Worm (Caenorhabditis elegans) whole organism, early embryonic: ENCODE results near the gene mig-15.

ENCODE experiments used
- B0310.2 ChIP-seq: sonication (generic microtip); optimal IDR thresholded peaks from 2 replicates; lab custom pipeline; 2016; ENCODE audit warnings: mild to moderate bottlenecking, missing genetic modification characterization, missing compliant biosample characterization
- F13C5.2 ChIP-seq: sonication (generic microtip); optimal IDR thresholded peaks from 2 replicates; lab custom pipeline; 2017; ENCODE audit warnings: mild to moderate bottlenecking, missing genetic modification characterization, inconsistent platforms, missing compliant biosample characterization
- aly-1 ChIP-seq: sonication (generic microtip); optimal IDR thresholded peaks from 2 replicates; lab custom pipeline; 2016; ENCODE audit warnings: missing genetic modification characterization, missing compliant biosample characterization
- ama-1 ChIP-seq: fragments of 150-350 bp; optimal IDR thresholded peaks from 2 replicates; lab custom pipeline; 2014
- ceh-13 ChIP-seq: fragments of 200-800 bp; sonication (Bioruptor generic); optimal IDR thresholded peaks from 2 replicates; lab custom pipeline; 2018; ENCODE audit warnings: mild to moderate bottlenecking, missing genetic modification characterization, missing compliant biosample characterization
- ceh-36 ChIP-seq: sonication (generic microtip); optimal IDR thresholded peaks from 2 replicates; lab custom pipeline; 2016; ENCODE audit warnings: missing genetic modification characterization, inconsistent platforms, missing compliant biosample characterization
- ets-7 ChIP-seq: sonication (generic microtip); optimal IDR thresholded peaks from 2 replicates; lab custom pipeline; 2016; ENCODE audit warnings: missing genotype, missing genetic modification characterization, missing compliant biosample characterization
- flt-1 ChIP-seq: fragments of 200-800 bp; sonication (Bioruptor generic); IDR thresholded peaks from 2 replicates; pipeline ENCODE4 v1.3.6; 2022; ENCODE audit warnings: missing genetic modification characterization, missing compliant biosample characterization
- hmbx-1 ChIP-seq: sonication (generic microtip); optimal IDR thresholded peaks from 2 replicates; lab custom pipeline; 2016; ENCODE audit warnings: mild to moderate bottlenecking, missing genetic modification characterization, missing compliant biosample characterization
- hmg-4 ChIP-seq: fragments of 200-800 bp; sonication (Bioruptor generic); optimal IDR thresholded peaks from 2 replicates; lab custom pipeline; 2018; ENCODE audit warnings: mild to moderate bottlenecking, missing genetic modification characterization, missing compliant biosample characterization
- hnd-1 ChIP-seq: sonication (generic microtip); optimal IDR thresholded peaks from 2 replicates; lab custom pipeline; 2016; ENCODE audit warnings: missing genetic modification characterization, missing compliant biosample characterization
- pes-1 ChIP-seq: fragments of 200-800 bp; sonication (Bioruptor generic); IDR thresholded peaks from 2 replicates; pipeline ENCODE4 v1.3.6; 2022; ENCODE audit warnings: missing genetic modification reagents, missing genetic modification characterization, missing compliant biosample characterization
- scrt-1 ChIP-seq: fragments of 200-800 bp; sonication (Bioruptor generic); IDR thresholded peaks from 2 replicates; pipeline ENCODE4 v1.3.6; 2022; ENCODE audit warnings: missing genetic modification characterization, missing compliant biosample characterization
- sea-1 ChIP-seq: fragments of 200-800 bp; sonication (Bioruptor generic); conservative IDR thresholded peaks from 2 replicates; pipeline ENCODE4 v1.3.6; 2022; ENCODE audit warnings: missing genetic modification characterization, missing compliant biosample characterization
- tbx-11 ChIP-seq: fragments of 200-800 bp; sonication (Bioruptor generic); IDR thresholded peaks from 2 replicates; pipeline ENCODE4 v1.3.6; 2022; ENCODE audit warnings: missing genetic modification characterization, missing compliant biosample characterization
- tbx-37 ChIP-seq: fragments of 200-800 bp; sonication (Bioruptor generic); conservative IDR thresholded peaks from 2 replicates; pipeline ENCODE4 v1.3.6; 2022; ENCODE audit warnings: missing genetic modification reagents, missing genetic modification characterization, missing compliant biosample characterization
- tra-4 ChIP-seq: sonication (generic microtip); optimal IDR thresholded peaks from 2 replicates; lab custom pipeline; 2017; ENCODE audit warnings: missing genetic modification characterization, missing compliant biosample characterization

The mig-15 gene

ce11 chrX:10446982-10447381 lies 18.5 kb upstream of the mig-15 start, which contains the start of gene C39B10.5:
Gene C39B10.5 (plus strand): TSS chrX:10447343.
- TF ChIP-seq ceh-13 (GFP tag; lab: Kevin White, UChicago) (no peak), scrt-1 (GFP tag; lab: Robert Waterston, UW) (no peak), aly-1 (tag; lab: Kevin White, UChicago) (no peak), tbx-37 (GFP tag; lab: Robert Waterston, UW) (no peak), pes-1 (no peak), ama-1 (lab: Kevin White, UChicago) (no peak), ceh-36 (tag; lab: Kevin White, UChicago) (no peak), ets-7 (tag; lab: Kevin White, UChicago) (no peak), F13C5.2 (tag; lab: Kevin White, UChicago) (no peak), sea-1 (no peak), tbx-11 (GFP tag; lab: Robert Waterston, UW) (no peak), hmbx-1 (tag; lab: Kevin White, UChicago) (no peak), hmg-4 (GFP tag; lab: Kevin White, UChicago) (no peak), tra-4 (no peak), B0310.2 (tag; lab: Kevin White, UChicago) (no peak)

ce11 chrX:10444705-10445104 lies 16.2 kb upstream of the mig-15 start, which contains the start of gene C39B10.4:
Gene C39B10.4 (plus strand): TSS chrX:10445005.
- TF ChIP-seq ets-7 (tag; lab: Kevin White, UChicago): no peak
- no peak for TF ChIP-seq scrt-1 (GFP tag; lab: Robert Waterston, UW)
- TF ChIP-seq ama-1 (lab: Kevin White, UChicago): no peak
- no peak for TF ChIP-seq B0310.2 (tag; lab: Kevin White, UChicago)
- TF ChIP-seq hnd-1 (tag; lab: Kevin White, UChicago): no peak
- TF ChIP-seq tbx-37 (GFP tag; lab: Robert Waterston, UW): no peak
- no peak for TF ChIP-seq ceh-13 (GFP tag; lab: Kevin White, UChicago)
- no peak for TF ChIP-seq tra-4
- TF ChIP-seq tbx-11 (GFP tag; lab: Robert Waterston, UW): no peak
- TF ChIP-seq aly-1 (tag; lab: Kevin White, UChicago): no peak
- TF ChIP-seq F13C5.2 (tag; lab: Kevin White, UChicago): no peak
- no peak for TF ChIP-seq sea-1
- TF ChIP-seq hmg-4 (GFP tag; lab: Kevin White, UChicago): no peak
- no peak for TF ChIP-seq hmbx-1 (tag; lab: Kevin White, UChicago)
- TF ChIP-seq ceh-36 (tag; lab: Kevin White, UChicago): no peak
- no peak for TF ChIP-seq flt-1 (GFP tag; lab: Robert Waterston, UW)
- no peak for TF ChIP-seq pes-1

- TF ChIP-seq hmg-4 (GFP tag; lab: Kevin White, UChicago) (no peak), aly-1 (tag; lab: Kevin White, UChicago) (no peak), ama-1 (lab: Kevin White, UChicago) (no peak), ceh-36 (tag; lab: Kevin White, UChicago) (no peak), scrt-1 (GFP tag; lab: Robert Waterston, UW) (no peak)
Measured at ce11 chrX:10443836-10444235, 15.4 kb upstream of the mig-15 start, which contains the start of gene C39B10.3. Gene C39B10.3 (plus strand): TSS chrX:10444136.

- TF ChIP-seq scrt-1 (GFP tag; lab: Robert Waterston, UW) (no peak), hmbx-1 (tag; lab: Kevin White, UChicago) (no peak), B0310.2 (tag; lab: Kevin White, UChicago) (no peak), hmg-4 (GFP tag; lab: Kevin White, UChicago) (no peak), aly-1 (tag; lab: Kevin White, UChicago) (no peak), flt-1 (GFP tag; lab: Robert Waterston, UW) (no peak), F13C5.2 (tag; lab: Kevin White, UChicago) (no peak), ceh-36 (tag; lab: Kevin White, UChicago) (no peak), pes-1 (no peak), sea-1 (no peak)
Measured at ce11 chrX:10440781-10441180, 12.3 kb upstream of the mig-15 start.

ce11 chrX:10437421-10437820 lies 9.0 kb upstream of the mig-15 start:
- no peak for TF ChIP-seq pes-1
- TF ChIP-seq F13C5.2 (tag; lab: Kevin White, UChicago): no peak
- TF ChIP-seq flt-1 (GFP tag; lab: Robert Waterston, UW): no peak
- no peak for TF ChIP-seq scrt-1 (GFP tag; lab: Robert Waterston, UW)
- no peak for TF ChIP-seq B0310.2 (tag; lab: Kevin White, UChicago)
- TF ChIP-seq hmbx-1 (tag; lab: Kevin White, UChicago): no peak
- TF ChIP-seq tbx-11 (GFP tag; lab: Robert Waterston, UW): no peak
- no peak for TF ChIP-seq ets-7 (tag; lab: Kevin White, UChicago)
- no peak for TF ChIP-seq ama-1 (lab: Kevin White, UChicago)
- TF ChIP-seq hnd-1 (tag; lab: Kevin White, UChicago): no peak
- TF ChIP-seq tbx-37 (GFP tag; lab: Robert Waterston, UW): no peak
- no peak for TF ChIP-seq ceh-36 (tag; lab: Kevin White, UChicago)
- no peak for TF ChIP-seq tra-4
- no peak for TF ChIP-seq aly-1 (tag; lab: Kevin White, UChicago)
- no peak for TF ChIP-seq hmg-4 (GFP tag; lab: Kevin White, UChicago)
- no peak for TF ChIP-seq ceh-13 (GFP tag; lab: Kevin White, UChicago)
- TF ChIP-seq sea-1: no peak

- TF ChIP-seq B0310.2 (tag; lab: Kevin White, UChicago) (no peak), flt-1 (GFP tag; lab: Robert Waterston, UW) (peak; percentile 3; the same call in 1 of the 2 replicates), hmg-4 (GFP tag; lab: Kevin White, UChicago) (peak; percentile 92), hmbx-1 (tag; lab: Kevin White, UChicago) (no peak), F13C5.2 (tag; lab: Kevin White, UChicago) (peak; percentile 58), ets-7 (tag; lab: Kevin White, UChicago) (peak; percentile 71), hnd-1 (tag; lab: Kevin White, UChicago) (no peak)
Measured at ce11 chrX:10435492-10435939, 7.1 kb upstream of the mig-15 start.

- TF ChIP-seq aly-1 (tag; lab: Kevin White, UChicago) (no peak), hnd-1 (tag; lab: Kevin White, UChicago) (no peak), tra-4 (no peak), pes-1 (no peak), hmg-4 (GFP tag; lab: Kevin White, UChicago) (no peak), sea-1 (no peak), ceh-13 (GFP tag; lab: Kevin White, UChicago) (no peak), scrt-1 (GFP tag; lab: Robert Waterston, UW) (no peak), tbx-37 (GFP tag; lab: Robert Waterston, UW) (no peak), flt-1 (GFP tag; lab: Robert Waterston, UW) (no peak), ets-7 (tag; lab: Kevin White, UChicago) (no peak), hmbx-1 (tag; lab: Kevin White, UChicago) (no peak), F13C5.2 (tag; lab: Kevin White, UChicago) (no peak), tbx-11 (GFP tag; lab: Robert Waterston, UW) (no peak), ama-1 (lab: Kevin White, UChicago) (no peak), B0310.2 (tag; lab: Kevin White, UChicago) (no peak), ceh-36 (tag; lab: Kevin White, UChicago) (no peak)
Measured at ce11 chrX:10433863-10434262, 5.4 kb upstream of the mig-15 start.
